Fruit fly (Drosophila melanogaster) whole organism, pupa: Measurements from ENCODE around the gene Arl6IP1.

ENCODE experiments used
- CG12605 ChIP-seq: fragments of 200-800 bp; sonication (Bioruptor generic); IDR thresholded peaks from 2 replicates; pipeline ENCODE4 v1.3.6; 2022; ENCODE audit warnings: missing biosample characterization, missing genetic modification characterization
- CG13204 ChIP-seq: fragments of 200-800 bp; sonication (Bioruptor generic); optimal IDR thresholded peaks from 2 replicates; lab custom pipeline; 2018; ENCODE audit warnings: missing biosample characterization, mild to moderate bottlenecking, missing genetic modification characterization, moderate library complexity
- CG15710 ChIP-seq: fragments of 200-800 bp; sonication (Bioruptor generic); optimal IDR thresholded peaks from 2 replicates; lab custom pipeline; 2018; ENCODE audit warnings: missing biosample characterization, mild to moderate bottlenecking, missing genetic modification characterization, moderate library complexity
- CG32121 ChIP-seq: fragments of 200-800 bp; sonication (Bioruptor generic); IDR thresholded peaks from 2 replicates; pipeline ENCODE4 v1.3.6; 2022; ENCODE audit warnings: missing biosample characterization, missing genetic modification characterization
- CG34367 ChIP-seq: fragments of 200-800 bp; sonication (Bioruptor generic); optimal IDR thresholded peaks from 2 replicates; lab custom pipeline; 2018; ENCODE audit warnings: missing biosample characterization, mild to moderate bottlenecking, missing genetic modification characterization
- CG4496 ChIP-seq: fragments of 200-800 bp; sonication (Bioruptor generic); IDR thresholded peaks from 3 replicates; pipeline ENCODE4 v1.3.6; 2022; ENCODE audit warnings: missing biosample characterization, missing genetic modification characterization
- CG8159 ChIP-seq: fragments of 200-800 bp; sonication (Bioruptor generic); optimal IDR thresholded peaks from 3 replicates; lab custom pipeline; 2018; ENCODE audit warnings: missing biosample characterization, mild to moderate bottlenecking, missing genetic modification characterization, moderate library complexity
- CG9948 ChIP-seq: fragments of 200-800 bp; sonication (Bioruptor generic); optimal IDR thresholded peaks from 2 replicates; lab custom pipeline; 2018; ENCODE audit warnings: missing biosample characterization, mild to moderate bottlenecking, missing genetic modification characterization, moderate library complexity
- D1 ChIP-seq: fragments of 200-800 bp; sonication (Bioruptor generic); optimal IDR thresholded peaks from 2 replicates; lab custom pipeline; 2018; ENCODE audit warnings: missing biosample characterization, mild to moderate bottlenecking, missing genetic modification characterization, moderate library complexity
- EcR ChIP-seq: fragments of 200-800 bp; sonication (Bioruptor generic); optimal IDR thresholded peaks from 3 replicates; lab custom pipeline; 2019; ENCODE audit warnings: missing biosample characterization, missing genetic modification characterization, mild to moderate bottlenecking, moderate library complexity, missing genetic modification reagents
- fd96Ca ChIP-seq: fragments of 200-800 bp; sonication (Bioruptor generic); IDR thresholded peaks from 3 replicates; pipeline ENCODE4 v1.3.6; 2022; ENCODE audit warnings: missing biosample characterization, missing genetic modification characterization
- rn ChIP-seq: fragments of 200-800 bp; sonication (Bioruptor generic); IDR thresholded peaks from 2 replicates; pipeline ENCODE4 v1.3.6; 2022; ENCODE audit warnings: missing biosample characterization, missing genetic modification characterization

dm6 chr3R:16630564-16630963 lies 12.8 kb upstream of the Arl6IP1 start:
- TF ChIP-seq EcR (no peak), CG34367 (tag; lab: Kevin White, UChicago) (no peak), CG4496 (GFP tag; lab: Robert Waterston, UW) (no peak), D1 (tag; lab: Kevin White, UChicago) (no peak), CG32121 (GFP tag; lab: Robert Waterston, UW) (no peak), CG12605 (GFP tag; lab: Robert Waterston, UW) (no peak), CG8159 (tag; lab: Kevin White, UChicago) (no peak), CG15710 (tag; lab: Kevin White, UChicago) (no peak), fd96Ca (GFP tag; lab: Robert Waterston, UW) (no peak), CG9948 (tag; lab: Kevin White, UChicago) (no peak), rn (GFP tag; lab: Robert Waterston, UW) (no peak), CG13204 (GFP tag; lab: Kevin White, UChicago) (no peak)
